Fruit fly (Drosophila melanogaster): ENCODE results near the gene Nle.

DNA sequence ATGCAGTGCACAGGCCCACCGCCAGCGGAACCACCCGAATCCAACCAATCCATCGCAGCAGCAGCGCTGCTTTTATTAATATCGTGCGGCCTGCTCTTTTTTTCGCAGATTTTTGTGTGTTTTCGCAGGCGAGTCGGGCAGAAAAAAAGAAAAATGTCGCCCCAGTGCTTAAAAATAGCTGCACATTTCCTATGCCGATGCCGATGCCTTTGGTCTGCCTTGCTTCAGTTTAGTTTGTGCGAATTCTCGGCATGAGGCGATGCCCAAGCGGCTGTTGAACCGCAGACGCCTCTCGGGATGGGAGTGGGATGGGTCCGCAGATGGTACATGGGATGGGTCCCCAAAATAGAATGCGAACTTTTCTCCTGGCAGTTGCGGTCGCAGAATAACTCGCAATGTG is 4.6 kb downstream of the Nle start:
- TF ChIP-seq CG7045 (GFP tag; optimal IDR thresholded peaks at IDR 0.05), result no peak
- TF ChIP-seq tj (GFP tag; optimal IDR thresholded peaks at IDR 0.05), result no peak

Measured in whole organism, adult.